Fruit fly (Drosophila melanogaster): Measurements from ENCODE around the gene btn.

btn gene

dm6 chr3R:22626842-22627392 is 40.5 kb upstream of the btn start (continued):
- TF ChIP-seq nau (GFP tag; optimal IDR thresholded peaks at IDR 0.05) (peak; percentile 74), slbo (GFP tag; IDR thresholded peaks at IDR 0.05) (no peak), en (GFP tag; optimal IDR thresholded peaks at IDR 0.05) (no peak), CG10267 (tag; optimal IDR thresholded peaks at IDR 0.05) (no peak), rib (GFP tag; IDR thresholded peaks at IDR 0.05) (peak; percentile 21; the same call in 1 of the 2 replicates), Ssrp (tag; optimal IDR thresholded peaks at IDR 0.05) (no peak), z (GFP tag; IDR thresholded peaks at IDR 0.05) (no peak), dm (GFP tag; optimal IDR thresholded peaks at IDR 0.05) (no peak), CG33213 (GFP tag; optimal IDR thresholded peaks at IDR 0.05) (peak; percentile 7), Deaf1 (tag; optimal IDR thresholded peaks at IDR 0.05) (no peak), Kr (GFP tag; optimal IDR thresholded peaks at IDR 0.05) (no peak), Dek (tag; optimal IDR thresholded peaks at IDR 0.05) (peak; percentile 36), TFAM (GFP tag; optimal IDR thresholded peaks at IDR 0.05) (no peak), CG10543 (GFP tag; optimal IDR thresholded peaks at IDR 0.05) (peak; percentile 82), CG13894 (tag; optimal IDR thresholded peaks at IDR 0.05) (peak; percentile 62), CG10209 (GFP tag; optimal IDR thresholded peaks at IDR 0.05) (peak; percentile 64), CG18476 (GFP tag; optimal IDR thresholded peaks at IDR 0.05) (no peak), seq (GFP tag; IDR thresholded peaks at IDR 0.05) (peak; percentile 69; the same call in 1 of the 2 replicates), disco-r (GFP tag; optimal IDR thresholded peaks at IDR 0.05) (no peak), bbx (GFP tag; IDR thresholded peaks at IDR 0.05; ENCODE audit: partially characterized antibody) (peak; percentile 10; the same call in 1 of the 2 replicates), ato (GFP tag; IDR thresholded peaks at IDR 0.05; ENCODE audit: partially characterized antibody) (no peak), gsb (GFP tag; IDR thresholded peaks at IDR 0.05) (no peak), Adf1 (GFP tag; IDR thresholded peaks at IDR 0.05) (peak; percentile 63), HLH54F (GFP tag; optimal IDR thresholded peaks at IDR 0.05) (peak; percentile 30), CG6272 (GFP tag; IDR thresholded peaks at IDR 0.05) (no peak), hth (optimal IDR thresholded peaks at IDR 0.05) (no peak), caup (GFP tag; optimal IDR thresholded peaks at IDR 0.05; ENCODE audit: severe bottlenecking) (peak; percentile 80), CG4707 (GFP tag; optimal IDR thresholded peaks at IDR 0.05) (peak; percentile 50), fd64A (GFP tag; optimal IDR thresholded peaks at IDR 0.05) (peak; percentile 68), ems (GFP tag; optimal IDR thresholded peaks at IDR 0.05) (no peak), org-1 (GFP tag; optimal IDR thresholded peaks at IDR 0.05) (peak; percentile 35), CG12659 (GFP tag; optimal IDR thresholded peaks at IDR 0.05) (peak; percentile 27), CG17328 (GFP tag; IDR thresholded peaks at IDR 0.05) (no peak), ara (GFP tag; IDR thresholded peaks at IDR 0.05) (no peak), Hr39 (optimal IDR thresholded peaks at IDR 0.05) (no peak), CG2202 (tag; optimal IDR thresholded peaks at IDR 0.05) (no peak), hbn (GFP tag; IDR thresholded peaks at IDR 0.05; ENCODE audit: partially characterized antibody) (no peak), tio (GFP tag; optimal IDR thresholded peaks at IDR 0.05) (no peak), Gsc (GFP tag; IDR thresholded peaks at IDR 0.05) (no peak), CG2678 (tag; optimal IDR thresholded peaks at IDR 0.05) (peak; percentile 63), ewg (GFP tag; optimal IDR thresholded peaks at IDR 0.05) (no peak), CG9817 (tag; optimal IDR thresholded peaks at IDR 0.05) (peak; percentile 12), CG7556 (GFP tag; optimal IDR thresholded peaks at IDR 0.05) (peak; percentile 24), Bteb2 (GFP tag; optimal IDR thresholded peaks at IDR 0.05) (peak; percentile 50), Chrac-16 (GFP tag; optimal IDR thresholded peaks at IDR 0.05) (no peak), pb (GFP tag; optimal IDR thresholded peaks at IDR 0.05) (peak; percentile 13), HmgD (GFP tag; optimal IDR thresholded peaks at IDR 0.05) (no peak), row (GFP tag; IDR thresholded peaks at IDR 0.05) (no peak), CG2199 (GFP tag; IDR thresholded peaks at IDR 0.05) (peak; percentile 69; the same call in 1 of the 3 replicates), trem (tag; optimal IDR thresholded peaks at IDR 0.05) (no peak), CG6683 (GFP tag; optimal IDR thresholded peaks at IDR 0.05) (peak; percentile 59)

All from whole organism, embryonic.